Worm (Caenorhabditis elegans): ENCODE data around the gene gcy-23.
"Not testable (repeated sequence)": the region's sequence is repeated elsewhere in the genome, so short reads cannot be mapped to it uniquely, and the experiment has no call there.

gcy-23 gene

DNA sequence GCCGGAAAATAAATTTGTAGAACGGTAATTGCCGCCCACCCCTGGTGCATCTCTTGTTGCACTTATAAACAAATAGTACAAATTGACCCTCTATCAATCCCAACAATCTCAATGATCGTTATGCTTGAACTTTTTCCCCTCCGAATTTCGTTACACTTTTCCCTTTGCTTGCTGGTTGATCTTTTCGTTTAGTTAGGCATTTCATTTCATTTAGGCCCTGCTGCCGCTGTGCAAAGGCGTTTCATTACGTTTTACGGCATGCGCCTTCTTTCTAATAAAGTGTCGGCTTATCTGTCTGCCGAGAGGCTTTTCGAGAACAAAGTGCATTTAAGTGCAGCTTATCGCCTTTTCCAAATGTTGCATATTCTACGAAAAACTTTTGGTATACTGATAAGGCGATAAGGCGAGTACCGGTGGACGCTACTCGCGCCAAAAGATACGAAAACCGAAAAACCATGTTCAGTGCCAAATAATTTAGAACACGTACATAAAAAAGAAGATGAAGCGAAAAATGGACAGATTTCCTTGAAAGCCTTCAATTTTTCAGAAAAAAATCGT, 21.6 kb upstream of the gcy-23 start:
- TF ChIP-seq sma-9 (GFP tag; optimal IDR thresholded peaks at IDR 0.05), result peak; percentile 41
- TF ChIP-seq sma-9 (tag; optimal IDR thresholded peaks at IDR 0.05), result no peak
- TF ChIP-seq ceh-82 (tag; optimal IDR thresholded peaks at IDR 0.05), result no peak

DNA sequence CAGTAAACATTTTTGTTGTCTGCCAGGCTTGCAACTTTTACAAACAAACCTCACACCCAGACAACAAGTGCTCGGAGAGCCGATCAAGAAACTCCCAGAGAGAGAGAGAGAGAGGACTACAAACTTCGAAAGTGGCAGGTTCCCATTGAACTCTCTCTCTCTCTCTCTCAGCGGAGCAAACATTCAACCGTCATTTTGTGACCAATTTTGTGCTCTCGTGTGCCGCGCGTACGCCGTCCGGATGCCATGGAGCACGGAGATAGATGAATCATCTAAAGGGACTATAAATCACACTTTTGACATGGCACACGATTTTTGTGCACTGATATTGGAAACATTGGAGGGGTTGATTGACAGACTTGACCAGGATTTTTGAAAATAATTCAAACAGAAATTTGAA, 19.7 kb upstream of the gcy-23 start:
- TF ChIP-seq nhr-21 (tag; optimal IDR thresholded peaks at IDR 0.05), result no peak
- peak; percentile 28 for TF ChIP-seq F13H6.1 (tag; optimal IDR thresholded peaks at IDR 0.05)
- TF ChIP-seq ceh-16 (tag; optimal IDR thresholded peaks at IDR 0.05), result no peak
- no peak for TF ChIP-seq mbf-1 (tag; optimal IDR thresholded peaks at IDR 0.05)
- no peak for TF ChIP-seq nhr-237 (tag; optimal IDR thresholded peaks at IDR 0.05)
- no peak for TF ChIP-seq ztf-1 (GFP tag; conservative IDR thresholded peaks at IDR 0.05)
- TF ChIP-seq sem-4 (tag; optimal IDR thresholded peaks at IDR 0.05), result no peak
- no peak for TF ChIP-seq lsy-2 (tag; optimal IDR thresholded peaks at IDR 0.05)
- no peak for TF ChIP-seq lin-13 (GFP tag; optimal IDR thresholded peaks at IDR 0.05)

- TF ChIP-seq mab-5 (tag; optimal IDR thresholded peaks at IDR 0.05) (no peak), elt-1 (tag; optimal IDR thresholded peaks at IDR 0.05) (no peak), skn-1 (tag; optimal IDR thresholded peaks at IDR 0.05) (no peak), lin-39 (tag; optimal IDR thresholded peaks at IDR 0.05) (no peak), nhr-11 (tag; optimal IDR thresholded peaks at IDR 0.05) (no peak), zag-1 (tag; optimal IDR thresholded peaks at IDR 0.05) (no peak), blmp-1 (tag; optimal IDR thresholded peaks at IDR 0.05; ENCODE audit: insufficient read depth) (no peak), nhr-10 (tag; optimal IDR thresholded peaks at IDR 0.05) (no peak), ztf-1 (GFP tag; conservative IDR thresholded peaks at IDR 0.05) (no peak), ama-1 (optimal IDR thresholded peaks at IDR 0.05) (no peak), sma-3 (GFP tag; optimal IDR thresholded peaks at IDR 0.05) (no peak), nhr-77 (tag; optimal IDR thresholded peaks at IDR 0.05) (no peak), C34F6.9 (tag; optimal IDR thresholded peaks at IDR 0.05) (no peak), nhr-6 (tag; optimal IDR thresholded peaks at IDR 0.05) (no peak)
Observed at ce11 chrIV:3307463-3307862, 18.3 kb upstream of the gcy-23 start, which contains the start of gene W08E12.9. W08E12.9 (minus strand) TSS chrIV:3307563.

DNA sequence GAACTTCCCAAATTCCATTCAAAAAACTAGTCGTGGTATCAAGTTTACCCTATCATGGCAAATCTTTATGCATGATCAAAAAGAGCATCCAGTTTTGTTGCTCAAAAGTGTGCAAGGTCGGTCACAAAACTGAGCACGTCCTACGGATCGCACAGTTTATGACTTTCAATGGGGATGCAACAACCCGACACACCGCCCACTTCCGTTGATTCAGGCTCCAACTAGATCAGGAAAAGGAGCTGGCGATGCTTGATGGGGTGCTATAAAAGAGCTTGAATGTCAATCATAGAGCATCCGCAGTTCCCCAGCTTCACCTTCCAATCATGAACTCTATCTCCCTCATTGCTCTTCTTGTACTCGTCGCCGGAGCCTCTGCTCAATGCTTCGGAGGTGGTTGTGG, 16.4 kb upstream of the gcy-23 start, which contains the start of gene W08E12.2:
Gene W08E12.2 (plus strand): TSS at position 301 of the 400 bp plus-strand sequence.
- TF ChIP-seq nhr-12 (tag; optimal IDR thresholded peaks at IDR 0.05) (no peak), alr-1 (tag; optimal IDR thresholded peaks at IDR 0.05) (no peak), fos-1 (tag; optimal IDR thresholded peaks at IDR 0.05) (no peak), crh-2 (tag; optimal IDR thresholded peaks at IDR 0.05) (no peak), R02D3.7 (tag; optimal IDR thresholded peaks at IDR 0.05) (no peak), gmeb-1 (tag; optimal IDR thresholded peaks at IDR 0.05) (no peak), lsy-2 (tag; optimal IDR thresholded peaks at IDR 0.05) (no peak), ztf-11 (tag; optimal IDR thresholded peaks at IDR 0.05) (no peak), ZK546.5 (tag; optimal IDR thresholded peaks at IDR 0.05) (no peak), lin-13 (GFP tag; optimal IDR thresholded peaks at IDR 0.05) (no peak), dmd-4 (tag; optimal IDR thresholded peaks at IDR 0.05) (no peak), nhr-21 (tag; optimal IDR thresholded peaks at IDR 0.05) (no peak), aly-2 (tag; optimal IDR thresholded peaks at IDR 0.05) (no peak), ceh-16 (tag; optimal IDR thresholded peaks at IDR 0.05) (no peak)

DNA sequence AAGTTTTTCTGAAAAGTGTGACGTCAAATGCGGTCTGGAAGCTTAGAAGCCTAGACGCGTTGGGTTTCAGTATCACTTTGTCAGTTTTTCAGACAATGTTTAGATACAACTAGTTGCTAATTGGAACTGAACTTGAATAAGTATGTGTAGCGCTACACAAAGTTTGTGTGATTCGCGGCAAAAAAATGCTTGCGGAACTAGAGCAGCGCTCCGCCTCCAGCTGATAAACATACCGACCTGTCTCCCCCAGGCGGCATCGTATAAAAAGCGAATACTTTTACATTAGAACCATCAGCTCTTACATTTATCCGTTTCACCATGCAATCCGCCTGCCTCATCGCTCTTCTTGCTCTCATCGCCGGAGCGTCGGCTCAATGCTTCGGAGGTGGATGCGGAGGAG, 14.6 kb upstream of the gcy-23 start, which contains the start of gene idpp-12:
Gene idpp-12 (plus strand): TSS at position 301 of the 400 bp plus-strand sequence.
- TF ChIP-seq zag-1, mbf-1, lin-39 (tag; optimal IDR thresholded peaks at IDR 0.05): not testable (repeated sequence)

DNA sequence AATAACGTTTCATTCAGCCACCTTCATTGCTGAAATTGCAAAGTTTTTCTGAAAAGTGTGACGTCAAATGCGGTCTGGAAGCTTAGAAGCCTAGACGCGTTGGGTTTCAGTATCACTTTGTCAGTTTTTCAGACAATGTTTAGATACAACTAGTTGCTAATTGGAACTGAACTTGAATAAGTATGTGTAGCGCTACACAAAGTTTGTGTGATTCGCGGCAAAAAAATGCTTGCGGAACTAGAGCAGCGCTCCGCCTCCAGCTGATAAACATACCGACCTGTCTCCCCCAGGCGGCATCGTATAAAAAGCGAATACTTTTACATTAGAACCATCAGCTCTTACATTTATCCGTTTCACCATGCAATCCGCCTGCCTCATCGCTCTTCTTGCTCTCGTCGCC, 12.9 kb upstream of the gcy-23 start, which contains the start of gene W08E12.4:
Gene W08E12.4 (plus strand): TSS at position 301 of the 400 bp plus-strand sequence.
- not testable (repeated sequence) for TF ChIP-seq lsy-2, mdl-1, peb-1 (tag; optimal IDR thresholded peaks at IDR 0.05)
